Worm (Caenorhabditis elegans) whole organism, L4 larva: Measurements from ENCODE around the gene rha-1.

Experiments
- mxl-3 ChIP-seq: fragments of 200-800 bp; sonication (Bioruptor generic); optimal IDR thresholded peaks from 2 replicates; lab custom pipeline; 2018; ENCODE audit warnings: mild to moderate bottlenecking, missing genetic modification characterization, missing compliant biosample characterization
- nhr-77 ChIP-seq: fragments of 150-350 bp; optimal IDR thresholded peaks from 2 replicates; lab custom pipeline; 2014; ENCODE audit warnings: missing biosample characterization, missing genetic modification characterization

- no peak for TF ChIP-seq mxl-3 (GFP tag; lab: Kevin White, UChicago)
- no peak for TF ChIP-seq nhr-77 (tag; lab: Kevin White, UChicago)
Measured at ce11 chrII:8878528-8878927, 4.9 kb downstream of the rha-1 start.
